Worm (Caenorhabditis elegans) whole organism, L4/young adult: Measurements from ENCODE around the gene nhr-249.

ENCODE experiments used
- W03F9.2 ChIP-seq: fragments of 150-350 bp; optimal IDR thresholded peaks from 2 replicates; lab custom pipeline; 2014; ENCODE audit warnings: missing biosample characterization, missing genetic modification characterization
- dao-5 ChIP-seq: sonication (generic microtip); optimal IDR thresholded peaks from 2 replicates; lab custom pipeline; 2016; ENCODE audit warnings: missing genotype, missing genetic modification characterization, moderate library complexity, missing compliant biosample characterization
- him-1 ChIP-seq: sonication (generic microtip); optimal IDR thresholded peaks from 2 replicates; lab custom pipeline; 2016; ENCODE audit warnings: missing genotype, missing genetic modification reagents, missing genetic modification characterization, missing compliant biosample characterization

nhr-249 gene

ce11 chrIV:6956668-6957067, 15.7 kb downstream of the nhr-249 start:
- TF ChIP-seq him-1 (tag; lab: Kevin White, UChicago), result no peak
- no peak for TF ChIP-seq W03F9.2 (tag; lab: Kevin White, UChicago)
- no peak for TF ChIP-seq dao-5 (tag; lab: Kevin White, UChicago)

ce11 chrIV:6954682-6955081, 17.6 kb downstream of the nhr-249 start:
- TF ChIP-seq dao-5 (tag; lab: Kevin White, UChicago) (no peak), W03F9.2 (tag; lab: Kevin White, UChicago) (no peak), him-1 (tag; lab: Kevin White, UChicago) (no peak)

- TF ChIP-seq him-1 (tag; lab: Kevin White, UChicago) (no peak), W03F9.2 (tag; lab: Kevin White, UChicago) (no peak), dao-5 (tag; lab: Kevin White, UChicago) (no peak)
Observed at ce11 chrIV:6951259-6951658, 21.1 kb downstream of the nhr-249 start.

- TF ChIP-seq him-1 (tag; lab: Kevin White, UChicago), result no peak
- no peak for TF ChIP-seq dao-5 (tag; lab: Kevin White, UChicago)
- no peak for TF ChIP-seq W03F9.2 (tag; lab: Kevin White, UChicago)
Observed at ce11 chrIV:6946832-6947231, 25.5 kb downstream of the nhr-249 start.

- no peak for TF ChIP-seq W03F9.2 (tag; lab: Kevin White, UChicago)
- no peak for TF ChIP-seq him-1 (tag; lab: Kevin White, UChicago)
- TF ChIP-seq dao-5 (tag; lab: Kevin White, UChicago), result no peak
Observed at ce11 chrIV:6941101-6941500, 31.2 kb downstream of the nhr-249 start.

ce11 chrIV:6937548-6937947, 34.8 kb downstream of the nhr-249 start, which contains the start of gene npr-12:
npr-12 (minus strand) TSS chrIV:6937648.
- TF ChIP-seq him-1 (tag; lab: Kevin White, UChicago) (no peak), dao-5 (tag; lab: Kevin White, UChicago) (no peak), W03F9.2 (tag; lab: Kevin White, UChicago) (no peak)

- TF ChIP-seq him-1 (tag; lab: Kevin White, UChicago) (no peak), dao-5 (tag; lab: Kevin White, UChicago) (no peak), W03F9.2 (tag; lab: Kevin White, UChicago) (no peak)
Observed at ce11 chrIV:6928417-6928816, 43.9 kb downstream of the nhr-249 start, which contains the start of gene cest-6. cest-6 (minus strand) TSS chrIV:6928517.

ce11 chrIV:6925520-6925919, 46.8 kb downstream of the nhr-249 start:
- no peak for TF ChIP-seq him-1 (tag; lab: Kevin White, UChicago)
- no peak for TF ChIP-seq W03F9.2 (tag; lab: Kevin White, UChicago)
- no peak for TF ChIP-seq dao-5 (tag; lab: Kevin White, UChicago)

ce11 chrIV:6923070-6923469, 49.3 kb downstream of the nhr-249 start, which contains the start of gene T22D1.1:
T22D1.1 (plus strand) TSS chrIV:6923370.
- TF ChIP-seq him-1 (tag; lab: Kevin White, UChicago) (no peak), W03F9.2 (tag; lab: Kevin White, UChicago) (no peak), dao-5 (tag; lab: Kevin White, UChicago) (no peak)
